Fruit fly (Drosophila melanogaster) whole organism, wandering third instar larva: Measurements from ENCODE around the gene tzn.

Experiments used
- Dif ChIP-seq: fragments of 200-275, 200-300 bp; sonication (Bioruptor generic); optimal IDR thresholded peaks from 2 replicates; lab custom pipeline; 2018; ENCODE audit warnings: missing biosample characterization, missing genetic modification characterization; ENCODE audit not compliant: partially characterized antibody
- OdsH ChIP-seq: fragments of 200-800 bp; sonication (Bioruptor generic); optimal IDR thresholded peaks from 2 replicates; lab custom pipeline; 2016; ENCODE audit warnings: missing biosample characterization, mild to moderate bottlenecking, missing genetic modification characterization
- br ChIP-seq: fragments of 200-800 bp; sonication (Bioruptor generic); optimal IDR thresholded peaks from 2 replicates; lab custom pipeline; 2016; ENCODE audit warnings: missing biosample characterization, missing genetic modification characterization
- dl ChIP-seq, 2 experiments: fragments of 175-275, 200-275 bp in 1 of 2; fragments of 200-275 bp in 1 of 2; sonication (Bioruptor generic); optimal IDR thresholded peaks; lab custom pipeline; 2018; ENCODE audit warnings: mild to moderate bottlenecking in 2 of 2, missing biosample characterization in 2 of 2, missing genetic modification characterization in 2 of 2, moderate library complexity in 2 of 2; ENCODE audit not compliant: partially characterized antibody in 2 of 2, insufficient read depth in 1 of 2
- ey ChIP-seq: fragments of 200-800 bp; sonication (Bioruptor generic); optimal IDR thresholded peaks from 2 replicates; lab custom pipeline; 2016; ENCODE audit warnings: missing biosample characterization, missing genetic modification characterization
- lola ChIP-seq: fragments of >200 bp; optimal IDR thresholded peaks from 2 replicates; lab custom pipeline; 2017; ENCODE audit warnings: missing biosample characterization, missing genetic modification characterization
- pan ChIP-seq: fragments of >200 bp; optimal IDR thresholded peaks from 2 replicates; lab custom pipeline; 2017
- psq ChIP-seq: fragments of 200-800 bp; sonication (Bioruptor generic); optimal IDR thresholded peaks from 3 replicates; lab custom pipeline; 2017; ENCODE audit warnings: missing biosample characterization, mild to moderate bottlenecking, missing genetic modification characterization, moderate library complexity
- usp ChIP-seq: fragments of >200 bp; optimal IDR thresholded peaks from 2 replicates; lab custom pipeline; 2017; ENCODE audit warnings: missing biosample characterization, missing genetic modification characterization
- woc ChIP-seq: sonication (Bioruptor generic); optimal IDR thresholded peaks from 2 replicates; lab custom pipeline; 2016; ENCODE audit warnings: missing biosample characterization, mild to moderate bottlenecking, missing genetic modification characterization

- TF ChIP-seq lola (GFP tag; lab: Kevin White, UChicago) (no peak), usp (GFP tag; lab: Kevin White, UChicago) (no peak), ey (GFP tag; lab: Kevin White, UChicago) (no peak), br (GFP tag; lab: Kevin White, UChicago) (no peak), OdsH (GFP tag; lab: Kevin White, UChicago) (no peak), pan (lab: Kevin White, UChicago) (no peak), psq (GFP tag; lab: Kevin White, UChicago) (no peak), Dif (GFP tag; lab: Kevin White, UChicago) (no peak), woc (GFP tag; lab: Kevin White, UChicago) (no peak), dl (GFP tag; optimal IDR thresholded peaks at IDR 0.05; lab: Kevin White, UChicago; ENCODE audit: insufficient read depth in 1 of 2, partially characterized antibody in 2 of 2) (no peak)
Measured at dm6 chr3L:20830361-20830760, 31.9 kb downstream of the tzn start.
